Fruit fly (Drosophila melanogaster) whole organism, pupa: Measurements from ENCODE around the gene Dis3.

Source experiments
- EcR ChIP-seq: fragments of 200-800 bp; sonication (Bioruptor generic); optimal IDR thresholded peaks from 3 replicates; lab custom pipeline; 2019; ENCODE audit warnings: missing biosample characterization, missing genetic modification characterization, mild to moderate bottlenecking, moderate library complexity, missing genetic modification reagents
- Pif1B ChIP-seq: fragments of 200-800 bp; sonication (Bioruptor generic); optimal IDR thresholded peaks from 3 replicates; lab custom pipeline; 2016; ENCODE audit warnings: missing biosample characterization, missing genetic modification characterization

- TF ChIP-seq EcR (GFP tag; lab: Kevin White, UChicago) (no peak), Pif1B (no peak)
Measured at dm6 chr3R:24293171-24293570, 40.1 kb upstream of the Dis3 start.
